Fruit fly (Drosophila melanogaster): ENCODE results near the gene Ack.
A peak's percentile ranks its signal among the peaks of the same experiment; 100 is the strongest.

The Ack gene

DNA sequence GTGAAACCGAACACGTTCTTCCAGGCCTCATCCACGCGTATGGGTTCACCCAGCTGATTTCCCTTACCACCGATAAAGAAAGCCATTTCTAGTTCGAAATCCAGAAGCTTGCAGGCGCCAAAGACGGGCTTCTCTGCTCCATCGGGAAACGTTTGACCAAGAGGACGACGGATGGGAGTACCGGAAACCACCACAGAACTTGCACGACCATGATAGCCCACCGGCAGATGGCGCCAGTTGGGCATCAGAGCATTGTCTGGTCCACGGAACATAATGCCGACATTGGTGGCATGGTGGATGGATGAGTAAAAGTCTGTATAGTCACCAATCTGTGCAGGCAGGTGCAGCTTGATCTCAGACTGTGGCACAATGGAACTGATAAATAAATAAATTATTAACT lies 35.3 kb upstream of the Ack start (continued):
- no peak for TF ChIP-seq CG18011 (GFP tag; optimal IDR thresholded peaks at IDR 0.05)
- TF ChIP-seq CG7357 (GFP tag; IDR thresholded peaks at IDR 0.05), result no peak
- TF ChIP-seq maf-S (GFP tag; optimal IDR thresholded peaks at IDR 0.05), result no peak
- no peak for TF ChIP-seq CG4820 (GFP tag; optimal IDR thresholded peaks at IDR 0.05)
- no peak for TF ChIP-seq Asciz (GFP tag; optimal IDR thresholded peaks at IDR 0.05)
- no peak for TF ChIP-seq NFAT (GFP tag; IDR thresholded peaks at IDR 0.05)
- no peak for TF ChIP-seq Spps (tag; optimal IDR thresholded peaks at IDR 0.05)

dm6 chr3L:4073755-4074154 lies 34.2 kb upstream of the Ack start, which contains the start of gene Faa:
Gene Faa, minus strand, starts transcription at chr3L:4073954.
- 0 out of 2 replicates have a peak, but pooled peaks have one; percentile 28 for TF ChIP-seq Bgb (GFP tag; IDR thresholded peaks at IDR 0.05; ENCODE audit: partially characterized antibody)
- TF ChIP-seq CG3726 (GFP tag; IDR thresholded peaks at IDR 0.05), result no peak
- TF ChIP-seq ci (GFP tag; IDR thresholded peaks at IDR 0.05), result peak; percentile 32; the same call in 1 of the 3 replicates
- no peak for TF ChIP-seq knrl (GFP tag; IDR thresholded peaks at IDR 0.05; ENCODE audit: partially characterized antibody)
- TF ChIP-seq CG33557 (GFP tag; optimal IDR thresholded peaks at IDR 0.05), result no peak
- TF ChIP-seq CG2199 (GFP tag; IDR thresholded peaks at IDR 0.05), result 0 out of 3 replicates have a peak, but pooled peaks have one; percentile 37
- TF ChIP-seq zen2 (GFP tag; IDR thresholded peaks at IDR 0.05; ENCODE audit: partially characterized antibody), result 0 out of 3 replicates have a peak, but pooled peaks have one; percentile 22
- no peak for TF ChIP-seq CG8290 (GFP tag; optimal IDR thresholded peaks at IDR 0.05)
- TF ChIP-seq CG8290 (tag; optimal IDR thresholded peaks at IDR 0.05), result peak in 1 of 2 experiments; percentile 17
- TF ChIP-seq z (GFP tag; IDR thresholded peaks at IDR 0.05), result peak; percentile 93
- TF ChIP-seq tin (GFP tag; optimal IDR thresholded peaks at IDR 0.05), result no peak
- peak; percentile 50 to 55 for TF ChIP-seq Trl (optimal IDR thresholded peaks at IDR 0.05)
- no peak for TF ChIP-seq Trl (GFP tag; optimal IDR thresholded peaks at IDR 0.05)
- TF ChIP-seq Opbp (GFP tag; IDR thresholded peaks at IDR 0.05; ENCODE audit: partially characterized antibody), result 0 out of 3 replicates have a peak, but pooled peaks have one; percentile 16
- 0 out of 4 replicates have a peak, but pooled peaks have one; percentile 21 for TF ChIP-seq Dll (GFP tag; IDR thresholded peaks at IDR 0.05; ENCODE audit: partially characterized antibody)
- peak; percentile 42 for TF ChIP-seq Med (GFP tag)
- TF ChIP-seq CG13424 (tag; optimal IDR thresholded peaks at IDR 0.05), result no peak
- TF ChIP-seq sob (GFP tag; IDR thresholded peaks at IDR 0.05), result peak; percentile 36; the same call in 1 of the 2 replicates
- TF ChIP-seq CG3163 (GFP tag; optimal IDR thresholded peaks at IDR 0.05), result peak; percentile 88
- TF ChIP-seq CHES-1-like (GFP tag; optimal IDR thresholded peaks at IDR 0.05), result no peak
- peak; percentile 62 for TF ChIP-seq onecut (GFP tag; IDR thresholded peaks at IDR 0.05)
- TF ChIP-seq trh (GFP tag; optimal IDR thresholded peaks at IDR 0.05), result no peak
- peak; percentile 30; the same call in 1 of the 2 replicates for TF ChIP-seq CG13287 (GFP tag; IDR thresholded peaks at IDR 0.05; ENCODE audit: partially characterized antibody)
- TF ChIP-seq Jarid2 (GFP tag; optimal IDR thresholded peaks at IDR 0.05), result peak; percentile 75

DNA sequence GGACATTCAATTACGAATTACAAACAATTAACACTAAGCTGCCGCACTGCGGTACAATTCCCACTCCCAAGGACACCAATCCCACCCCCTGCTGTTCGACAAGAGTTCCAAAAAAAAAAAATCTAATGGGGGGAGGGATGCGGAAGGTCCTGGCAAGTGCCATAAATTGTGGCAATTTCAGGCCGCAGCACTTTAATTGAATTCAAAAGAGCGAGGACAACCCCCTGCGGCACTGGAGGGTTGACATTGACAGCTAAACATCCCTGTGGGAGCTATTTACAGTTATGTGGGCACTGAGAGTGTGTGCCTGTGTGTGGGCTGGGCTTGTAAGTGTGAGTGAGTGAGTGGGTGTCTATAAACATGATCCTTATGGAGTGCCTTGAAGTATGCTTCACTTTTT lies 31.1 kb upstream of the Ack start:
- no peak for TF ChIP-seq HLHmδ (GFP tag; optimal IDR thresholded peaks at IDR 0.05)
- no peak for TF ChIP-seq repo (GFP tag; optimal IDR thresholded peaks at IDR 0.05)
- TF ChIP-seq sima (GFP tag; optimal IDR thresholded peaks at IDR 0.05), result no peak
- TF ChIP-seq emc (GFP tag; optimal IDR thresholded peaks at IDR 0.05), result no peak
- no peak for TF ChIP-seq Dek (tag; optimal IDR thresholded peaks at IDR 0.05)
- no peak for TF ChIP-seq CrebB (tag; optimal IDR thresholded peaks at IDR 0.05)
- peak; percentile 77 for TF ChIP-seq run (tag; optimal IDR thresholded peaks at IDR 0.05)
- TF ChIP-seq H15 (GFP tag; IDR thresholded peaks at IDR 0.05), result no peak
- no peak for TF ChIP-seq ac (GFP tag; optimal IDR thresholded peaks at IDR 0.05)
- no peak for TF ChIP-seq scrt (GFP tag; optimal IDR thresholded peaks at IDR 0.05)
- peak; percentile 85 for TF ChIP-seq sqz (GFP tag; optimal IDR thresholded peaks at IDR 0.05)
- TF ChIP-seq Meics (GFP tag; optimal IDR thresholded peaks at IDR 0.05), result no peak
- TF ChIP-seq pros (GFP tag; optimal IDR thresholded peaks at IDR 0.05), result peak; percentile 83
- no peak for TF ChIP-seq crc (GFP tag; optimal IDR thresholded peaks at IDR 0.05)
- TF ChIP-seq Asciz (GFP tag; optimal IDR thresholded peaks at IDR 0.05), result no peak
- peak; percentile 39; the same call in 1 of the 2 replicates for TF ChIP-seq seq (GFP tag; IDR thresholded peaks at IDR 0.05)
- TF ChIP-seq Vsx1 (GFP tag; optimal IDR thresholded peaks at IDR 0.05), result no peak
- no peak for TF ChIP-seq gro (GFP tag; optimal IDR thresholded peaks at IDR 0.05)
- no peak for TF ChIP-seq MESR4 (GFP tag; optimal IDR thresholded peaks at IDR 0.05)
- TF ChIP-seq CG12942 (GFP tag; optimal IDR thresholded peaks at IDR 0.05), result no peak

Measured in whole organism, embryonic.